Fruit fly (Drosophila melanogaster) whole organism, embryonic: ENCODE results near the gene CG12012.

Source experiments
- Atf3 ChIP-seq: fragments of 200-800 bp; sonication (Bioruptor generic); optimal IDR thresholded peaks from 3 replicates; lab custom pipeline; 2016; ENCODE audit warnings: missing biosample characterization, missing genetic modification characterization
- Bteb2 ChIP-seq: fragments of 200-800 bp; sonication (Bioruptor generic); optimal IDR thresholded peaks from 2 replicates; lab custom pipeline; 2016; ENCODE audit warnings: missing biosample characterization, missing genetic modification characterization
- CG10321 ChIP-seq: fragments of 200-800 bp; sonication (Bioruptor generic); IDR thresholded peaks from 2 replicates; pipeline ENCODE4 v1.3.6; 2022; ENCODE audit warnings: missing biosample characterization, missing genetic modification characterization
- CG10979 ChIP-seq: fragments of 200-800 bp; sonication (Bioruptor generic); optimal IDR thresholded peaks from 2 replicates; lab custom pipeline; 2018; ENCODE audit warnings: missing biosample characterization, mild to moderate bottlenecking, missing genetic modification characterization, moderate library complexity
- CG12071 ChIP-seq: fragments of 200-800 bp; sonication (Bioruptor generic); optimal IDR thresholded peaks from 3 replicates; lab custom pipeline; 2018; ENCODE audit warnings: missing biosample characterization, mild to moderate bottlenecking, missing genetic modification characterization
- CG1233 ChIP-seq: fragments of 200-800 bp; sonication (Bioruptor generic); optimal IDR thresholded peaks from 4 replicates; lab custom pipeline; 2018; ENCODE audit warnings: missing biosample characterization, mild to moderate bottlenecking, missing genetic modification characterization
- CG12942 ChIP-seq: fragments of 200-800 bp; sonication (Bioruptor generic); optimal IDR thresholded peaks from 3 replicates; lab custom pipeline; 2016; ENCODE audit warnings: missing biosample characterization, missing genetic modification characterization
- CG13123 ChIP-seq: fragments of 200-800 bp; sonication (Bioruptor generic); optimal IDR thresholded peaks from 2 replicates; lab custom pipeline; 2016; ENCODE audit warnings: missing biosample characterization, missing genetic modification characterization
- CG15073 ChIP-seq: fragments of 200-800 bp; sonication (Bioruptor generic); optimal IDR thresholded peaks from 2 replicates; lab custom pipeline; 2016; ENCODE audit warnings: missing biosample characterization, missing genetic modification characterization
- CG16779 ChIP-seq: fragments of 200-800 bp; sonication (Bioruptor generic); IDR thresholded peaks from 2 replicates; pipeline ENCODE4 v1.3.6; 2022; ENCODE audit warnings: missing biosample characterization, missing genetic modification characterization
- CG17385 ChIP-seq: fragments of 200-800 bp; sonication (Bioruptor generic); optimal IDR thresholded peaks from 3 replicates; lab custom pipeline; 2018; ENCODE audit warnings: missing biosample characterization, mild to moderate bottlenecking, missing genetic modification characterization
- CG18011 ChIP-seq: fragments of 200-800 bp; sonication (Bioruptor generic); optimal IDR thresholded peaks from 2 replicates; lab custom pipeline; 2017; ENCODE audit warnings: missing biosample characterization, missing genetic modification characterization, mild to moderate bottlenecking, moderate library complexity, missing genotype
- CG2129 ChIP-seq: fragments of 200-800 bp; sonication (Bioruptor generic); IDR thresholded peaks from 2 replicates; pipeline ENCODE4 v1.3.6; 2022; ENCODE audit warnings: missing biosample characterization, missing genetic modification characterization; ENCODE audit not compliant: partially characterized antibody
- CG4707 ChIP-seq: fragments of 200-800 bp; sonication (Bioruptor generic); optimal IDR thresholded peaks from 2 replicates; lab custom pipeline; 2018; ENCODE audit warnings: missing biosample characterization, mild to moderate bottlenecking, missing genetic modification characterization, moderate library complexity
- CG6175 ChIP-seq: fragments of 200-800 bp; sonication (Bioruptor generic); IDR thresholded peaks from 3 replicates; pipeline ENCODE4 v1.3.6; 2022; ENCODE audit warnings: missing biosample characterization, missing genetic modification characterization
- CG6254 ChIP-seq: fragments of 200-800 bp; sonication (Bioruptor generic); optimal IDR thresholded peaks from 3 replicates; lab custom pipeline; 2017; ENCODE audit warnings: mild to moderate bottlenecking, missing biosample characterization, missing genetic modification reagents, missing genetic modification characterization
- CG6272 ChIP-seq: fragments of 200-800 bp; sonication (Bioruptor generic); IDR thresholded peaks from 2 replicates; pipeline ENCODE4 v1.3.6; 2022; ENCODE audit warnings: missing biosample characterization, missing genetic modification characterization
- CG7372 ChIP-seq: fragments of 200-800 bp; sonication (Bioruptor generic); IDR thresholded peaks from 2 replicates; pipeline ENCODE4 v1.3.6; 2022; ENCODE audit warnings: missing biosample characterization, missing genetic modification characterization
- CG8388 ChIP-seq: fragments of 200-800 bp; sonication (Bioruptor generic); optimal IDR thresholded peaks from 2 replicates; lab custom pipeline; 2019; ENCODE audit warnings: missing biosample characterization, mild to moderate bottlenecking, missing genetic modification characterization, moderate library complexity
- CG8924 ChIP-seq: fragments of 200-800 bp; optimal IDR thresholded peaks from 3 replicates; lab custom pipeline; 2019; ENCODE audit warnings: missing biosample characterization, mild to moderate bottlenecking, missing genetic modification characterization, moderate library complexity
- CG8944 ChIP-seq: fragments of 200-800 bp; sonication (Bioruptor generic); optimal IDR thresholded peaks from 3 replicates; lab custom pipeline; 2016; ENCODE audit warnings: missing biosample characterization, missing genetic modification characterization
- Camta ChIP-seq: fragments of 200-800 bp; sonication (Bioruptor generic); optimal IDR thresholded peaks from 2 replicates; lab custom pipeline; 2016; ENCODE audit warnings: missing biosample characterization, missing genetic modification characterization
- D19A ChIP-seq: fragments of 200-800 bp; optimal IDR thresholded peaks from 3 replicates; lab custom pipeline; 2019; ENCODE audit warnings: missing biosample characterization, mild to moderate bottlenecking, missing genetic modification characterization, moderate library complexity
- Dref ChIP-seq: fragments of 200-800 bp; sonication (Bioruptor generic); IDR thresholded peaks from 2 replicates; pipeline ENCODE4 v1.3.6; 2022; ENCODE audit warnings: missing biosample characterization, missing genetic modification characterization
- E2f2 ChIP-seq: fragments of 200-800 bp; sonication (Bioruptor generic); IDR thresholded peaks from 2 replicates; pipeline ENCODE4 v1.3.6; 2022; ENCODE audit warnings: missing biosample characterization, missing genetic modification characterization
- H15 ChIP-seq: fragments of 200-800 bp; sonication (Bioruptor generic); IDR thresholded peaks from 3 replicates; pipeline ENCODE4 v1.3.6; 2022; ENCODE audit warnings: missing biosample characterization, missing genetic modification characterization
- Hand ChIP-seq: fragments of 200-800 bp; sonication (Bioruptor generic); optimal IDR thresholded peaks from 2 replicates; lab custom pipeline; 2017; ENCODE audit warnings: mild to moderate bottlenecking, missing biosample characterization, missing genetic modification reagents, missing genetic modification characterization
- HmgZ ChIP-seq: fragments of 200-800 bp; sonication (Bioruptor generic); optimal IDR thresholded peaks from 2 replicates; lab custom pipeline; 2018; ENCODE audit warnings: missing biosample characterization, mild to moderate bottlenecking, missing genetic modification characterization
- Hr3 ChIP-seq: fragments of 200-800 bp; sonication (Bioruptor generic); optimal IDR thresholded peaks from 3 replicates; lab custom pipeline; 2016; ENCODE audit warnings: missing biosample characterization, missing genetic modification characterization
- Hr51 ChIP-seq, 2 experiments: fragments of 200-800 bp; sonication (Bioruptor generic); optimal IDR thresholded peaks; 2 replicates in 1 of 2; 3 replicates in 1 of 2; lab custom pipeline; 2016 to 2018; ENCODE audit warnings: missing biosample characterization in 2 of 2, missing genetic modification characterization in 2 of 2, mild to moderate bottlenecking in 1 of 2, moderate library complexity in 1 of 2
- Mad ChIP-seq: fragments of 200-800 bp; sonication (Bioruptor generic); optimal IDR thresholded peaks from 2 replicates; lab custom pipeline; 2016; ENCODE audit warnings: missing biosample characterization, missing genetic modification characterization
- Max ChIP-seq: fragments of 200-800 bp; sonication (Bioruptor generic); optimal IDR thresholded peaks from 2 replicates; lab custom pipeline; 2016; ENCODE audit warnings: missing biosample characterization, mild to moderate bottlenecking, missing genetic modification characterization
- NFAT ChIP-seq: fragments of 200-800 bp; sonication (Bioruptor generic); IDR thresholded peaks from 2 replicates; pipeline ENCODE4 v1.3.6; 2022; ENCODE audit warnings: missing biosample characterization, missing genetic modification characterization
- Neu2 ChIP-seq: fragments of 200-800 bp; sonication (Bioruptor generic); optimal IDR thresholded peaks from 3 replicates; lab custom pipeline; 2016; ENCODE audit warnings: missing biosample characterization, missing genetic modification characterization, borderline replicate concordance
- Nf-YB ChIP-seq: fragments of 200-800 bp; sonication (Bioruptor generic); optimal IDR thresholded peaks from 3 replicates; lab custom pipeline; 2019; ENCODE audit warnings: missing biosample characterization, mild to moderate bottlenecking, missing genetic modification characterization, moderate library complexity
- Poxn ChIP-seq: fragments of 200-800 bp; sonication (Bioruptor generic); IDR thresholded peaks from 2 replicates; pipeline ENCODE4 v1.3.6; 2022; ENCODE audit warnings: missing biosample characterization, missing genetic modification characterization
- Sry-β ChIP-seq: fragments of 200-800 bp; sonication (Bioruptor generic); optimal IDR thresholded peaks from 2 replicates; lab custom pipeline; 2018; ENCODE audit warnings: missing biosample characterization, mild to moderate bottlenecking, missing genetic modification characterization, moderate library complexity
- ato ChIP-seq: fragments of 200-800 bp; sonication (Bioruptor generic); IDR thresholded peaks from 2 replicates; pipeline ENCODE4 v1.3.6; 2022; ENCODE audit warnings: missing biosample characterization, missing genetic modification characterization; ENCODE audit not compliant: partially characterized antibody
- br ChIP-seq: fragments of >200 bp; optimal IDR thresholded peaks from 2 replicates; lab custom pipeline; 2017
- cato ChIP-seq: fragments of 200-800 bp; sonication (Bioruptor generic); optimal IDR thresholded peaks from 2 replicates; lab custom pipeline; 2016; ENCODE audit warnings: missing biosample characterization, missing genetic modification characterization, borderline replicate concordance
- cwo ChIP-seq: fragments of 200-800 bp; sonication (Bioruptor generic); optimal IDR thresholded peaks from 3 replicates; lab custom pipeline; 2017; ENCODE audit warnings: missing biosample characterization, missing genetic modification characterization, mild to moderate bottlenecking, moderate library complexity, missing genetic modification reagents
- dan ChIP-seq: fragments of 200-800 bp; sonication (Bioruptor generic); IDR thresholded peaks from 2 replicates; pipeline ENCODE4 v1.3.6; 2022; ENCODE audit warnings: missing biosample characterization, missing genetic modification characterization
- eyg ChIP-seq: fragments of 200-800 bp; sonication (Bioruptor generic); optimal IDR thresholded peaks from 3 replicates; lab custom pipeline; 2016; ENCODE audit warnings: missing biosample characterization, missing genetic modification characterization
- hb ChIP-seq: fragments of 200-800 bp; sonication (Bioruptor generic); IDR thresholded peaks from 3 replicates; pipeline ENCODE4 v1.3.6; 2022; ENCODE audit warnings: missing biosample characterization, missing genetic modification characterization; ENCODE audit not compliant: partially characterized antibody
- hkb ChIP-seq, 2 experiments: fragments of 200-800 bp in 1 of 2; fragments of >200 bp in 1 of 2; sonication (Bioruptor generic) in 1 of 2; IDR thresholded peaks in 1 of 2; optimal IDR thresholded peaks in 1 of 2; 2 replicates each; pipeline versions ENCODE4 v1.3.6 to Lab custom; 2017 to 2022; ENCODE audit warnings: missing biosample characterization in 1 of 2, missing genetic modification characterization in 1 of 2
- klu ChIP-seq: fragments of 200-800 bp; sonication (Bioruptor generic); IDR thresholded peaks from 2 replicates; pipeline ENCODE4 v1.3.6; 2022; ENCODE audit warnings: missing biosample characterization, missing genetic modification characterization
- pnt ChIP-seq: fragments of 200-800 bp; sonication (Bioruptor generic); optimal IDR thresholded peaks from 3 replicates; lab custom pipeline; 2016; ENCODE audit warnings: missing biosample characterization, missing genetic modification characterization
- repo ChIP-seq: fragments of 200-800 bp; sonication (Bioruptor generic); optimal IDR thresholded peaks from 2 replicates; lab custom pipeline; 2016; ENCODE audit warnings: missing biosample characterization, missing genetic modification characterization
- sens-2 ChIP-seq: fragments of 200-800 bp; sonication (Bioruptor generic); IDR thresholded peaks from 2 replicates; pipeline ENCODE4 v1.3.6; 2022; ENCODE audit warnings: missing biosample characterization, missing genetic modification characterization

Gene CG12012

dm6 chr3L:3393951-3394834, 17.6 kb downstream of the CG12012 start (continued):
- TF ChIP-seq ato (GFP tag; lab: Robert Waterston, UW): no peak
- no peak for TF ChIP-seq Poxn (GFP tag; lab: Robert Waterston, UW)
- TF ChIP-seq CG1233: peak; percentile 57
- TF ChIP-seq Camta (GFP tag; lab: Kevin White, UChicago): no peak
- TF ChIP-seq CG8924 (tag; lab: Kevin White, UChicago): peak; percentile 89
- peak; percentile 38 for TF ChIP-seq eyg (GFP tag; lab: Kevin White, UChicago)
- TF ChIP-seq HmgZ (tag; lab: Kevin White, UChicago): peak; percentile 17
- no peak for TF ChIP-seq dan (GFP tag; lab: Robert Waterston, UW)
- TF ChIP-seq Dref (GFP tag; lab: Robert Waterston, UW): no peak
- no peak for TF ChIP-seq Hand (GFP tag; lab: Kevin White, UChicago)
- TF ChIP-seq Mad (GFP tag; lab: Kevin White, UChicago): no peak
- TF ChIP-seq hb (GFP tag; lab: Robert Waterston, UW): no peak
- TF ChIP-seq sens-2 (GFP tag; lab: Robert Waterston, UW): peak; percentile 83
- TF ChIP-seq Hr3 (GFP tag; lab: Kevin White, UChicago): no peak
- TF ChIP-seq CG12071 (GFP tag; lab: Kevin White, UChicago): peak; percentile 19
- TF ChIP-seq Hr51 (GFP tag; optimal IDR thresholded peaks at IDR 0.05; lab: Kevin White, UChicago): no peak
- TF ChIP-seq Neu2 (GFP tag; lab: Kevin White, UChicago): no peak
- no peak for TF ChIP-seq CG8388 (GFP tag; lab: Kevin White, UChicago)
- no peak for TF ChIP-seq Max
- TF ChIP-seq CG2129: no peak
- TF ChIP-seq E2f2 (GFP tag; lab: Robert Waterston, UW): no peak
- peak; percentile 66 for TF ChIP-seq Sry-β
- TF ChIP-seq br (lab: Kevin White, UChicago): no peak
- peak; percentile 76 for TF ChIP-seq Nf-YB (GFP tag; lab: Kevin White, UChicago)
- no peak for TF ChIP-seq NFAT (GFP tag; lab: Robert Waterston, UW)
- no peak for TF ChIP-seq CG16779 (GFP tag; lab: Robert Waterston, UW)
- peak; percentile 38 for TF ChIP-seq CG7372 (GFP tag; lab: Robert Waterston, UW)
- TF ChIP-seq CG17385 (GFP tag; lab: Kevin White, UChicago): peak; percentile 79
- peak; percentile 96 for TF ChIP-seq CG10979 (tag; lab: Kevin White, UChicago)
- TF ChIP-seq CG12942 (GFP tag; lab: Kevin White, UChicago): peak; percentile 75
- no peak for TF ChIP-seq hkb (optimal IDR thresholded peaks at IDR 0.05; lab: Kevin White, UChicago)
- TF ChIP-seq hkb (GFP tag; IDR thresholded peaks at IDR 0.05; lab: Robert Waterston, UW): peak; percentile 69
- TF ChIP-seq klu (GFP tag; lab: Robert Waterston, UW): no peak; the same call in 1 of the 2 replicates
- no peak for TF ChIP-seq Bteb2 (GFP tag; lab: Kevin White, UChicago)
- peak; percentile 91 for TF ChIP-seq D19A (tag; lab: Kevin White, UChicago)
- TF ChIP-seq CG6254 (GFP tag; lab: Kevin White, UChicago): no peak
- peak; percentile 27; the same call in 1 of the 2 replicates for TF ChIP-seq CG6272 (GFP tag; lab: Robert Waterston, UW)
- no peak for TF ChIP-seq CG15073
- no peak for TF ChIP-seq CG8944
- no peak for TF ChIP-seq repo (GFP tag; lab: Kevin White, UChicago)
- TF ChIP-seq CG13123 (GFP tag; lab: Kevin White, UChicago): no peak
- TF ChIP-seq CG18011 (GFP tag; lab: Kevin White, UChicago): no peak
- TF ChIP-seq CG10321: no peak
- no peak for TF ChIP-seq Atf3 (GFP tag; lab: Kevin White, UChicago)
- no peak for TF ChIP-seq pnt
- TF ChIP-seq CG6175 (GFP tag; lab: Robert Waterston, UW): peak; percentile 5; the same call in 1 of the 3 replicates
- no peak for TF ChIP-seq CG4707
- peak; percentile 63 for TF ChIP-seq H15 (GFP tag; lab: Robert Waterston, UW)
- no peak for TF ChIP-seq cato
- TF ChIP-seq cwo (GFP tag; lab: Kevin White, UChicago): no peak
